Worm (Caenorhabditis elegans) whole organism, L1 larva: ENCODE results near the gene C05B5.5.

Source experiments
- aly-2 ChIP-seq: fragments of 150-350 bp; optimal IDR thresholded peaks from 2 replicates; lab custom pipeline; 2014; ENCODE audit warnings: missing biosample characterization, missing genetic modification characterization
- ama-1 ChIP-seq: fragments of 150-350 bp; optimal IDR thresholded peaks from 2 replicates; lab custom pipeline; 2014
- blmp-1 ChIP-seq: fragments of 150-350 bp; optimal IDR thresholded peaks from 2 replicates; lab custom pipeline; 2014; ENCODE audit warnings: missing biosample characterization, missing genetic modification characterization
- ceh-8 ChIP-seq: fragments of 200-800 bp; sonication (Bioruptor generic); optimal IDR thresholded peaks from 2 replicates; lab custom pipeline; 2018; ENCODE audit warnings: mild to moderate bottlenecking, missing genetic modification characterization, moderate library complexity, missing compliant biosample characterization
- ceh-88 ChIP-seq: fragments of 200-800 bp; sonication (Bioruptor generic); IDR thresholded peaks from 2 replicates; pipeline ENCODE4 v1.3.6; 2022; ENCODE audit warnings: missing genetic modification characterization, missing compliant biosample characterization
- dpl-1 ChIP-seq, 3 experiments: fragments of 150-350 bp in 2 of 3; sonication (generic microtip) in 1 of 3; optimal IDR thresholded peaks; 2 replicates each; lab custom pipeline; 2014 to 2017; ENCODE audit warnings: missing biosample characterization in 3 of 3, missing genetic modification characterization in 3 of 3, missing genetic modification reagents in 3 of 3
- efl-1 ChIP-seq, 4 experiments: fragments of 150-350 bp; optimal IDR thresholded peaks in 3 of 4; peaks in 1 of 4; 1 replicate in 1 of 4; 2 replicates in 3 of 4; lab custom pipeline; 2014; ENCODE audit warnings: missing biosample characterization in 2 of 4, missing genetic modification characterization in 2 of 4, missing genetic modification reagents in 2 of 4
- elt-2 ChIP-seq: sonication (generic microtip); optimal IDR thresholded peaks from 2 replicates; lab custom pipeline; 2016; ENCODE audit warnings: missing genetic modification characterization, mild to moderate bottlenecking, inconsistent platforms, missing compliant biosample characterization, missing genetic modification reagents
- elt-3 ChIP-seq, 6 experiments: fragments of 150-350 bp in 1 of 6; sonication (generic microtip); optimal IDR thresholded peaks; 2 replicates each; lab custom pipeline; 2017 to 2018; ENCODE audit warnings: missing biosample characterization in 6 of 6, missing genetic modification characterization in 6 of 6, inconsistent platforms in 1 of 6
- ets-5 ChIP-seq: fragments of 200-800 bp; sonication (Bioruptor generic); IDR thresholded peaks from 2 replicates; pipeline ENCODE4 v1.3.6; 2022; ENCODE audit warnings: missing genetic modification characterization, missing compliant biosample characterization
- fkh-10 ChIP-seq: sonication (generic microtip); optimal IDR thresholded peaks from 2 replicates; lab custom pipeline; 2017; ENCODE audit warnings: missing biosample characterization, missing genetic modification reagents, missing genetic modification characterization
- fos-1 ChIP-seq: fragments of 150-350 bp; optimal IDR thresholded peaks from 2 replicates; lab custom pipeline; 2014; ENCODE audit warnings: missing biosample characterization, missing genetic modification characterization
- hlh-4 ChIP-seq: sonication (generic microtip); optimal IDR thresholded peaks from 2 replicates; lab custom pipeline; 2016; ENCODE audit warnings: mild to moderate bottlenecking, missing genetic modification characterization, missing compliant biosample characterization
- irx-1 ChIP-seq: sonication (generic microtip); optimal IDR thresholded peaks from 2 replicates; lab custom pipeline; 2016; ENCODE audit warnings: missing genetic modification characterization, missing compliant biosample characterization
- jun-1 ChIP-seq: fragments of 150-350 bp; optimal IDR thresholded peaks from 2 replicates; lab custom pipeline; 2014; ENCODE audit warnings: missing biosample characterization, missing genetic modification reagents, missing genetic modification characterization
- lin-14 ChIP-seq: fragments of 200-800 bp; sonication (Bioruptor generic); optimal IDR thresholded peaks from 2 replicates; lab custom pipeline; 2018; ENCODE audit warnings: mild to moderate bottlenecking, missing genetic modification characterization, moderate library complexity, missing compliant biosample characterization
- lin-35 ChIP-seq, 2 experiments: fragments of 150-350 bp; optimal IDR thresholded peaks; 2 replicates each; lab custom pipeline; 2014; ENCODE audit warnings: missing biosample characterization in 2 of 2, missing genetic modification characterization in 2 of 2, missing genetic modification reagents in 2 of 2
- lsy-2 ChIP-seq, 2 experiments: fragments of 150-350 bp; optimal IDR thresholded peaks; 2 replicates each; lab custom pipeline; 2014; ENCODE audit warnings: missing biosample characterization in 2 of 2, missing genetic modification characterization in 2 of 2
- mab-9 ChIP-seq: fragments of 200-800 bp; sonication (Bioruptor generic); IDR thresholded peaks from 2 replicates; pipeline ENCODE4 v1.3.6; 2022; ENCODE audit warnings: missing genetic modification reagents, missing genetic modification characterization, missing compliant biosample characterization
- mef-2 ChIP-seq: fragments of 150-350 bp; optimal IDR thresholded peaks from 2 replicates; lab custom pipeline; 2014; ENCODE audit warnings: missing biosample characterization, missing genetic modification characterization
- nhr-11 ChIP-seq: fragments of 150-350 bp; optimal IDR thresholded peaks from 2 replicates; lab custom pipeline; 2014; ENCODE audit warnings: missing biosample characterization, missing genetic modification characterization
- nhr-28 ChIP-seq: fragments of 150-350 bp; optimal IDR thresholded peaks from 2 replicates; lab custom pipeline; 2014; ENCODE audit warnings: missing biosample characterization, missing genetic modification characterization
- nhr-71 ChIP-seq: sonication (generic microtip); optimal IDR thresholded peaks from 2 replicates; lab custom pipeline; 2016; ENCODE audit warnings: mild to moderate bottlenecking, missing genetic modification characterization, moderate library complexity, missing compliant biosample characterization
- nhr-77 ChIP-seq: fragments of 150-350 bp; optimal IDR thresholded peaks from 2 replicates; lab custom pipeline; 2014; ENCODE audit warnings: missing biosample characterization, missing genetic modification characterization
- nhr-84 ChIP-seq: sonication (generic microtip); optimal IDR thresholded peaks from 2 replicates; lab custom pipeline; 2017; ENCODE audit warnings: missing biosample characterization, missing genetic modification characterization
- nhr-85 ChIP-seq: sonication (generic microtip); peaks from one replicate; lab custom pipeline; 2016; ENCODE audit warnings: missing genetic modification characterization, inconsistent platforms, missing compliant biosample characterization
- skn-1 ChIP-seq: fragments of 150-350 bp; optimal IDR thresholded peaks from 2 replicates; lab custom pipeline; 2014; ENCODE audit warnings: missing biosample characterization, missing genetic modification characterization
- snpc-4 ChIP-seq: fragments of 150-350 bp; optimal IDR thresholded peaks from 2 replicates; lab custom pipeline; 2014; ENCODE audit warnings: missing biosample characterization, missing genetic modification characterization
- snu-23 ChIP-seq: sonication (generic microtip); optimal IDR thresholded peaks from 2 replicates; lab custom pipeline; 2016; ENCODE audit warnings: missing genetic modification characterization, missing compliant biosample characterization
- swsn-7 ChIP-seq: sonication (generic microtip); optimal IDR thresholded peaks from 2 replicates; lab custom pipeline; 2016; ENCODE audit warnings: missing genetic modification characterization, missing compliant biosample characterization
- unc-30 ChIP-seq: sonication (generic microtip); optimal IDR thresholded peaks from 2 replicates; lab custom pipeline; 2017; ENCODE audit warnings: missing biosample characterization, missing genetic modification characterization
- unc-86 ChIP-seq: sonication (generic microtip); optimal IDR thresholded peaks from 2 replicates; lab custom pipeline; 2016; ENCODE audit warnings: missing genetic modification characterization, missing compliant biosample characterization
- unc-98 ChIP-seq: fragments of 200-800 bp; sonication (Bioruptor generic); IDR thresholded peaks from 2 replicates; pipeline ENCODE4 v1.3.6; 2022; ENCODE audit warnings: missing genetic modification characterization, missing compliant biosample characterization
- zag-1 ChIP-seq: fragments of 150-350 bp; optimal IDR thresholded peaks from 2 replicates; lab custom pipeline; 2014; ENCODE audit warnings: missing biosample characterization, missing genetic modification characterization
- zip-4 ChIP-seq: fragments of 200-800 bp; sonication (Bioruptor generic); optimal IDR thresholded peaks from 2 replicates; lab custom pipeline; 2018; ENCODE audit warnings: mild to moderate bottlenecking, missing genetic modification characterization, moderate library complexity, missing compliant biosample characterization

The C05B5.5 gene

ce11 chrIII:10001060-10001459 is at the start of gene C05B5.5:
TSS of gene C05B5.5 (plus strand) at chrIII:10001360.
- TF ChIP-seq elt-3 (tag; optimal IDR thresholded peaks at IDR 0.05; lab: Kevin White, UChicago) (no peak), elt-2 (tag; lab: Kevin White, UChicago) (no peak), mef-2 (no peak), zag-1 (tag; lab: Kevin White, UChicago) (no peak), nhr-28 (tag; lab: Kevin White, UChicago) (no peak), lin-14 (GFP tag; lab: Kevin White, UChicago) (no peak), nhr-85 (no peak), unc-86 (no peak), nhr-77 (tag; lab: Kevin White, UChicago) (no peak)

- TF ChIP-seq ama-1 (lab: Kevin White, UChicago) (no peak), ets-5 (GFP tag; lab: Robert Waterston, UW) (no peak), irx-1 (tag; lab: Kevin White, UChicago) (no peak)
- TF ChIP-seq, all 84 proteins: peak for 0
These were observed 49.3 kb upstream of the C05B5.5 start, which contains the start of gene K03H1.11 for ce11 chrIII:9951864-9952263. TSS of gene K03H1.11 (minus strand) at chrIII:9951964.

DNA sequence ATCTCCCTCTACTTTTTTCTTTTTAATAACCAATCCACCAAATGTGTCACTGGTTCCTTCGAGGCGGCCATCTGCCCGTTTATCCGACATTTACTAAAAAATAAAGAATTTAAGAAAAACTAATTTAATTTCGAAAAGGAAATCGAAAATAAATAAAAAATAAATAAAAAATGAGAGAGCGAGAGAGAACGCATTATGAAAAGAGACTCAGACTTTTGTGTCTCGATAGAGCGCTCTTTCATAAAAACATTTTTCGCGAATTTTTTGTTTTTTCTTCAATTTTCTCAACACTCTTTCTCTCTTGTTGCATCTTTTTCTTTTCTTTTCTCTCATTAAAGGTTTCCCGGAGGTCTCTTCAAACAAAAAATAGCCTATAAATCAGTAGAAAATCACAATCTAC is 45.0 kb upstream of the C05B5.5 start, which contains the start of gene mog-1:
mog-1 (minus strand) TSS at position 93 of the 400 bp plus-strand sequence.
- TF ChIP-seq ceh-8 = no peak
- TF ChIP-seq blmp-1 = peak; percentile 2
- TF ChIP-seq nhr-11 (tag; lab: Kevin White, UChicago) = no peak
- peak; percentile 17 for TF ChIP-seq snu-23 (GFP tag; lab: Kevin White, UChicago)
- TF ChIP-seq efl-1 (optimal IDR thresholded peaks at IDR 0.05; lab: Kevin White, UChicago) = peak; percentile 7 to 19
- TF ChIP-seq efl-1 (GFP tag; optimal IDR thresholded peaks at IDR 0.05 in 1 of 2; lab: Kevin White, UChicago) = peak; percentile 43 to 51
- peak in 1 of 3 experiments; percentile 50 for TF ChIP-seq dpl-1 (GFP tag; optimal IDR thresholded peaks at IDR 0.05; lab: Kevin White, UChicago)
- no peak for TF ChIP-seq nhr-84 (tag; lab: Kevin White, UChicago)
- peak; percentile 30 for TF ChIP-seq lin-14 (GFP tag; lab: Kevin White, UChicago)
- TF ChIP-seq skn-1 (tag; lab: Kevin White, UChicago) = peak; percentile 18
- no peak for TF ChIP-seq swsn-7 (tag; lab: Kevin White, UChicago)
- peak in 1 of 2 experiments; percentile 16 for TF ChIP-seq lin-35 (GFP tag; optimal IDR thresholded peaks at IDR 0.05; lab: Kevin White, UChicago)
- TF ChIP-seq lsy-2 (tag; optimal IDR thresholded peaks at IDR 0.05; lab: Kevin White, UChicago) = peak in 1 of 2 experiments; percentile 64

DNA sequence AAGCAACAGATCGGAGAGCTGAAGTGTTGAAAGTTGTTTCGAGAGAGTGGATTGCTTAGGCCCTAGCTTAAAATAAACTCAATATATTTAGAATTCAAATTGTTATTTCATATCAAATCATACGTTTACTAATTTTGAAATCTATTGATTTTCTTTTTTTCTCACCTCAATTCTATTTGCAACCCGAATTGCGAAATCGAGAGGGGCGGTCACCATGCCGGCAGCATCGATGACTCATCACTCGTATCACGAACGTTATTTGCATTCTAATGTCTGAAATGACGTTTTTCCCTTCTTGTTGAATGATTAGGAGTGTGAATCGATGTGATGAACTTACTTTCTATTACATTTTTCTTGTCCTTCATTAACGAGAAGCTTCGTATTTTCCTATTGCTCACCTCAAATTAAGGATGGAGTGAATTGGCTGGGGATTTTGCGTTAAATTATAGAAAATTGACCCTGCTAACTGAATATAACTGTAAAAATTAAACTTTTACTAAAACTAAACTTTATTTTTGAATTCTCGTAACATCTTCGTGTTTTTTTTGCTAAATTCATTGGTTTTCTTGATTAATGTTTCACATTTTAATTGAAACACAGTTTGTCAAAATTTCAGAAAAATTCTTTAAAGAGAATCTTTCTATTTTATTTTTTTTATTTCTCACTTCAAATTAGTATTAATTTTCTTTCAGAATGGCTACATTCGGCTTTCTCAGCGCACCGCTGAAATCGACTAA is 44.3 kb upstream of the C05B5.5 start, which contains the start of gene alx-1:
alx-1 (plus strand) TSS at position 687 of the 737 bp plus-strand sequence.
- TF ChIP-seq fos-1 = peak; percentile 27
- peak; percentile 88 for TF ChIP-seq jun-1
- peak; percentile 54 for TF ChIP-seq zip-4 (GFP tag; lab: Kevin White, UChicago)
- peak; percentile 69 for TF ChIP-seq skn-1 (tag; lab: Kevin White, UChicago)
- TF ChIP-seq hlh-4 = no peak
- peak; percentile 52 for TF ChIP-seq nhr-85

ce11 chrIII:9963447-9963846 is 37.7 kb upstream of the C05B5.5 start:
- TF ChIP-seq aly-2 (no peak), fkh-10 (GFP tag; lab: Kevin White, UChicago) (no peak), unc-30 (no peak), snpc-4 (tag; lab: Kevin White, UChicago) (no peak), elt-3 (tag; optimal IDR thresholded peaks at IDR 0.05; lab: Kevin White, UChicago) (no peak), irx-1 (tag; lab: Kevin White, UChicago) (no peak), ceh-88 (no peak), unc-98 (GFP tag; lab: Robert Waterston, UW) (no peak), mab-9 (no peak), nhr-28 (tag; lab: Kevin White, UChicago) (no peak), nhr-71 (tag; lab: Kevin White, UChicago) (no peak)
